Fruit fly (Drosophila melanogaster): Measurements from ENCODE around the gene CG12301.

The CG12301 gene

DNA sequence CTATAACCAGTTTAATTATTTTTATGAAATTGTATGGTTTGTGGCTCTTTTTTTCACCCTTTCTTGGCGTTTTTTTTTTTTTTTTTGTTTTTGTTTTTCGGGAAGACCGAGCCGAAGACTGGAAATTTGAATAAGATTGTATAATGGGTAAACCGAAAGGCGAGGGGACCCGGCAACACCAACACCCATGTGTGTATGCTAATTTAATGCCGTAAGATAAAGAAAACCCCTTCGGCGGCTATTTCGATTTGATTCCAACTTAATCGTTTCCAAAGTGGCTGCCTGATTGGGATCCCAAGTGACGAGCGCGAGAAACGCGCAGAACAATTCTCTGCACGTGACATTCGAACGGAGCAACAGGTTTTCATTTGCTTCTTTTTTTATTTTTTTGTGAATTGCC is 37.1 kb upstream of the CG12301 start:
- TF ChIP-seq CG8119 (GFP tag; IDR thresholded peaks at IDR 0.05) (0 out of 3 replicates have a peak, but pooled peaks have one; percentile 40), fd85E (GFP tag; optimal IDR thresholded peaks at IDR 0.05) (no peak), Eip78C (GFP tag) (peak; percentile 53), dsx (GFP tag; optimal IDR thresholded peaks at IDR 0.05; ENCODE audit: poor library complexity, severe bottlenecking) (no peak), vri (GFP tag; optimal IDR thresholded peaks at IDR 0.05) (peak; percentile 24), CG15336 (GFP tag; IDR thresholded peaks at IDR 0.05) (peak; percentile 27; the same call in 1 of the 2 replicates), Met (GFP tag; optimal IDR thresholded peaks at IDR 0.05) (no peak)

DNA sequence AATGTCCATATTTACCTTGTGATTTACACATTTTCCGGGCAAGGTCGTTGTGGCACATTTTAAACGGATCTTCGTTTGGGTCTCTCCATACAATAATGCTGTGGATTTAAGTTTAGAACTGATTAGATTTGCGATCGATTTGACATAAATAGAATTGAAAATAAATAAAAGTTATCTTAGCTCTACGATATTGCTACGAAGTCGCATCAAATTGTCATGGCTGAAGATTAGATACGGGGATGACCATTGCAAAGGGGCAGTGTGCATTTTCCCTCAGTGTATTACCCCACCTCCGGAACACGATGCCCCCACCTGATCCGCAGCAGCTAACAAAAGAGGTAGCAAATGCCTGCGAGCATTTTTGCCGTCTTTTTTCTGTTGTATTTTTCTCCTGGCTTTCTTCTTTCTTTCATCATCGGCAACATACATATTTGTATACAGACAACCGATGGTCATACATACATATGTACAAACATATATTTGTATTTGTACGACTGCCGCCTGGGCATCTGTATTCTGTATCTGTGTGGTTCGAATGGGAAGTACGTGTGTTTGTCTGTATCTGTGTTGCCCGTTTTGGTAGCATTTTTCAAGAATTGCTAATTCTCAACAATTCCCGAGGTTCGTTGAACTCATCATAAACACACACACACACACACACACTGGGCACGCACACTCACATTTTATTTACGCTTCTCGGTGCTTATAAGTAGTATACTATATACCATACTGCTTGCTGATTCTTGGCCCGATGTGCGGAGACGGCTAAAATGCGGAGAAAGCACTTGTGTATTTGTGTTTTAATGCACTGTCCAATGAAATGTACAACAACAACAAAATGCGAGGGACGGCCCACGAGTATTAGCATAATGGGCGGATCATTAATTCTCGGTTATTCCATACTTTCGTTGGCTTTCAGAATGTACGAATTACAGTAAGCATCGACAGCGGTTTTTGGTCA is 35.9 kb upstream of the CG12301 start:
- no peak for TF ChIP-seq Lpt (GFP tag; optimal IDR thresholded peaks at IDR 0.05)
- TF ChIP-seq Hr38 (GFP tag; optimal IDR thresholded peaks at IDR 0.05): no peak
- no peak for TF ChIP-seq CG11762 (GFP tag; optimal IDR thresholded peaks at IDR 0.05; ENCODE audit: insufficient read depth)
- TF ChIP-seq CG11294 (GFP tag; IDR thresholded peaks at IDR 0.05): no peak
- no peak for TF ChIP-seq fd85E (GFP tag; optimal IDR thresholded peaks at IDR 0.05)
- TF ChIP-seq CG3919 (GFP tag; optimal IDR thresholded peaks at IDR 0.05): peak; percentile 6
- no peak for TF ChIP-seq eg (GFP tag; IDR thresholded peaks at IDR 0.05)
- peak; percentile 68 for TF ChIP-seq Hr39 (GFP tag; optimal IDR thresholded peaks at IDR 0.05)
- no peak for TF ChIP-seq Gug (GFP tag; IDR thresholded peaks at IDR 0.05)
- peak; percentile 33 for TF ChIP-seq OdsH (GFP tag; optimal IDR thresholded peaks at IDR 0.05)
- no peak for TF ChIP-seq Ets96B (tag; optimal IDR thresholded peaks at IDR 0.05)
- peak; percentile 36 for TF ChIP-seq Blimp-1 (GFP tag; optimal IDR thresholded peaks at IDR 0.05)
- TF ChIP-seq vri (GFP tag; optimal IDR thresholded peaks at IDR 0.05): peak; percentile 32
- no peak for TF ChIP-seq dac (GFP tag; optimal IDR thresholded peaks at IDR 0.05)
- no peak for TF ChIP-seq CG6276 (GFP tag; optimal IDR thresholded peaks at IDR 0.05)
- TF ChIP-seq CG10669 (GFP tag; optimal IDR thresholded peaks at IDR 0.05): no peak
- peak; percentile 59 for TF ChIP-seq esn (GFP tag; optimal IDR thresholded peaks at IDR 0.05)
- TF ChIP-seq lz (GFP tag; optimal IDR thresholded peaks at IDR 0.05): peak; percentile 53
- no peak for TF ChIP-seq CG3032 (tag; optimal IDR thresholded peaks at IDR 0.05)
- TF ChIP-seq CG4318 (GFP tag; optimal IDR thresholded peaks at IDR 0.05): peak; percentile 50
- no peak for TF ChIP-seq ss (GFP tag; optimal IDR thresholded peaks at IDR 0.05)
- TF ChIP-seq topi (GFP tag; optimal IDR thresholded peaks at IDR 0.05): peak; percentile 57
- TF ChIP-seq CG6792 (GFP tag; optimal IDR thresholded peaks at IDR 0.05): peak; percentile 22
- no peak for TF ChIP-seq spab (GFP tag; optimal IDR thresholded peaks at IDR 0.05)
- TF ChIP-seq CG8632 (GFP tag; optimal IDR thresholded peaks at IDR 0.05): no peak
- TF ChIP-seq Hr4 (GFP tag; optimal IDR thresholded peaks at IDR 0.05): peak; percentile 61
- TF ChIP-seq Eip75B (GFP tag; optimal IDR thresholded peaks at IDR 0.05): peak; percentile 12
- no peak for TF ChIP-seq Sox15 (GFP tag; optimal IDR thresholded peaks at IDR 0.05)
- no peak for TF ChIP-seq CG8319 (GFP tag; optimal IDR thresholded peaks at IDR 0.05)
- peak; percentile 46 for TF ChIP-seq Smox (GFP tag; optimal IDR thresholded peaks at IDR 0.05)
- TF ChIP-seq acj6 (GFP tag; optimal IDR thresholded peaks at IDR 0.05): peak; percentile 37
- no peak for TF ChIP-seq CG7368 (GFP tag; optimal IDR thresholded peaks at IDR 0.05)
- peak; percentile 35 for TF ChIP-seq Sox14 (GFP tag; optimal IDR thresholded peaks at IDR 0.05)
- TF ChIP-seq CG1621 (tag; optimal IDR thresholded peaks at IDR 0.05): no peak
- TF ChIP-seq CG34406 (GFP tag; optimal IDR thresholded peaks at IDR 0.05): peak; percentile 19
- TF ChIP-seq CG6854 (GFP tag; optimal IDR thresholded peaks at IDR 0.05): peak; percentile 39
- TF ChIP-seq pdm3 (GFP tag; optimal IDR thresholded peaks at IDR 0.05): peak; percentile 7
- no peak for TF ChIP-seq dsx (GFP tag; optimal IDR thresholded peaks at IDR 0.05; ENCODE audit: poor library complexity, severe bottlenecking)
- TF ChIP-seq Met (GFP tag; optimal IDR thresholded peaks at IDR 0.05): peak; percentile 65
- peak; percentile 47 for TF ChIP-seq CG31627 (GFP tag; optimal IDR thresholded peaks at IDR 0.05)
- TF ChIP-seq salr (GFP tag; optimal IDR thresholded peaks at IDR 0.05): peak in 1 of 2 experiments; percentile 43
- TF ChIP-seq fkh (GFP tag; optimal IDR thresholded peaks at IDR 0.05): peak; percentile 33
- no peak for TF ChIP-seq fd59A (GFP tag; optimal IDR thresholded peaks at IDR 0.05)
- no peak for TF ChIP-seq CG6808 (GFP tag; optimal IDR thresholded peaks at IDR 0.05)
- no peak for TF ChIP-seq CG15336 (GFP tag; IDR thresholded peaks at IDR 0.05)

Data from whole organism, prepupa.